Worm (Caenorhabditis elegans) whole organism, young adult: ENCODE results near the gene nfya-1.

ENCODE experiments used
- B0019.2 ChIP-seq: fragments of 200-800 bp; sonication (Bioruptor generic); conservative IDR thresholded peaks from 2 replicates; pipeline ENCODE4 v1.3.6; 2022; ENCODE audit warnings: missing genetic modification reagents, missing genetic modification characterization, missing compliant biosample characterization
- B0035.1 ChIP-seq: sonication (generic microtip); optimal IDR thresholded peaks from 2 replicates; lab custom pipeline; 2016; ENCODE audit warnings: missing genetic modification characterization, mild to moderate bottlenecking, missing compliant biosample characterization, missing genotype, missing genetic modification reagents
- B0336.3 ChIP-seq: fragments of 200-800 bp; sonication (Bioruptor generic); IDR thresholded peaks from 2 replicates; pipeline ENCODE4 v1.3.6; 2022; ENCODE audit warnings: missing genetic modification characterization, missing compliant biosample characterization
- C06A6.2 ChIP-seq: fragments of 200-800 bp; sonication (Bioruptor generic); conservative IDR thresholded peaks from 2 replicates; pipeline ENCODE4 v1.3.6; 2022; ENCODE audit warnings: missing genetic modification characterization, missing compliant biosample characterization
- F10E7.11 ChIP-seq: sonication (generic microtip); optimal IDR thresholded peaks from 2 replicates; lab custom pipeline; 2017; ENCODE audit warnings: mild to moderate bottlenecking, missing genetic modification characterization, moderate library complexity, missing compliant biosample characterization
- F23B12.7 ChIP-seq: sonication (generic microtip); optimal IDR thresholded peaks from 2 replicates; lab custom pipeline; 2017; ENCODE audit warnings: missing genetic modification characterization, mild to moderate bottlenecking, missing compliant biosample characterization, antibody characterized with exemption, moderate library complexity; ENCODE audit not compliant: insufficient read depth
- F33H1.4 ChIP-seq: fragments of 200-800 bp; sonication (Bioruptor generic); IDR thresholded peaks from 2 replicates; pipeline ENCODE4 v1.3.6; 2022; ENCODE audit warnings: missing genetic modification reagents, missing genetic modification characterization, missing compliant biosample characterization
- F39B2.1 ChIP-seq: fragments of 200-800 bp; sonication (Bioruptor generic); IDR thresholded peaks from 2 replicates; pipeline ENCODE4 v1.3.6; 2022; ENCODE audit warnings: missing genetic modification reagents, missing genetic modification characterization, missing compliant biosample characterization
- F55B11.4 ChIP-seq: sonication (generic microtip); optimal IDR thresholded peaks from 2 replicates; lab custom pipeline; 2016; ENCODE audit warnings: missing compliant biosample characterization, missing genetic modification characterization, borderline replicate concordance; ENCODE audit not compliant: insufficient read depth
- T07F8.4 ChIP-seq: sonication (generic microtip); optimal IDR thresholded peaks from 2 replicates; lab custom pipeline; 2016; ENCODE audit warnings: mild to moderate bottlenecking, missing genetic modification characterization, moderate library complexity, missing compliant biosample characterization
- T26A5.8 ChIP-seq: sonication (generic microtip); optimal IDR thresholded peaks from 2 replicates; lab custom pipeline; 2016; ENCODE audit warnings: missing genetic modification characterization, missing compliant biosample characterization
- akir-1 ChIP-seq: fragments of 200-800 bp; sonication (Bioruptor generic); optimal IDR thresholded peaks from 2 replicates; lab custom pipeline; 2018; ENCODE audit warnings: mild to moderate bottlenecking, missing genetic modification characterization, moderate library complexity, missing compliant biosample characterization
- ama-1 ChIP-seq, 3 experiments: fragments of 150-350 bp in 1 of 3; sonication (generic microtip) in 2 of 3; optimal IDR thresholded peaks; 2 replicates each; lab custom pipeline; 2014 to 2018; ENCODE audit warnings: missing biosample characterization in 2 of 3, missing genetic modification characterization in 2 of 3, missing genetic modification reagents in 2 of 3
- atf-7 ChIP-seq: sonication (generic microtip); optimal IDR thresholded peaks from 2 replicates; lab custom pipeline; 2017; ENCODE audit warnings: mild to moderate bottlenecking, missing genetic modification characterization, missing compliant biosample characterization
- athp-1 ChIP-seq: sonication (generic microtip); optimal IDR thresholded peaks from 2 replicates; lab custom pipeline; 2017; ENCODE audit warnings: mild to moderate bottlenecking, missing genetic modification characterization, missing compliant biosample characterization
- attf-6 ChIP-seq: fragments of 200-800 bp; sonication (Bioruptor generic); IDR thresholded peaks from 2 replicates; pipeline ENCODE4 v1.3.6; 2022; ENCODE audit warnings: missing genetic modification reagents, missing genetic modification characterization, missing compliant biosample characterization
- bed-2 ChIP-seq: fragments of 200-800 bp; sonication (Bioruptor generic); IDR thresholded peaks from 2 replicates; pipeline ENCODE4 v1.3.6; 2022; ENCODE audit warnings: missing genetic modification reagents, missing genetic modification characterization, missing compliant biosample characterization
- ceh-100 ChIP-seq: fragments of 200-800 bp; sonication (Bioruptor generic); IDR thresholded peaks from 2 replicates; pipeline ENCODE4 v1.3.6; 2022; ENCODE audit warnings: missing genetic modification reagents, missing genetic modification characterization, missing compliant biosample characterization
- ceh-58 ChIP-seq: fragments of 200-800 bp; sonication (Bioruptor generic); IDR thresholded peaks from 2 replicates; pipeline ENCODE4 v1.3.6; 2022; ENCODE audit warnings: missing genetic modification characterization, missing compliant biosample characterization
- die-1 ChIP-seq: sonication (generic microtip); optimal IDR thresholded peaks from 2 replicates; lab custom pipeline; 2016; ENCODE audit warnings: missing genotype, mild to moderate bottlenecking, missing genetic modification characterization, missing compliant biosample characterization
- dpff-1 ChIP-seq: sonication (generic microtip); optimal IDR thresholded peaks from 2 replicates; lab custom pipeline; 2017; ENCODE audit warnings: mild to moderate bottlenecking, missing genetic modification characterization, missing compliant biosample characterization
- egl-18 ChIP-seq: fragments of 200-800 bp; sonication (Bioruptor generic); IDR thresholded peaks from 2 replicates; pipeline ENCODE4 v1.3.6; 2022; ENCODE audit warnings: missing genetic modification reagents, missing genetic modification characterization, missing compliant biosample characterization
- egl-44 ChIP-seq: fragments of 200-800 bp; sonication (Bioruptor generic); IDR thresholded peaks from 2 replicates; pipeline ENCODE4 v1.3.6; 2022; ENCODE audit warnings: missing genetic modification reagents, missing genetic modification characterization, missing compliant biosample characterization
- ekl-4 ChIP-seq: fragments of 200-800 bp; sonication (Bioruptor generic); IDR thresholded peaks from 2 replicates; pipeline ENCODE4 v1.3.6; 2022; ENCODE audit warnings: missing genetic modification reagents, missing genetic modification characterization, missing compliant biosample characterization
- ets-4 ChIP-seq: fragments of 200-800 bp; sonication (Bioruptor generic); optimal IDR thresholded peaks from 2 replicates; lab custom pipeline; 2018; ENCODE audit warnings: mild to moderate bottlenecking, missing genetic modification characterization, missing compliant biosample characterization
- him-1 ChIP-seq: sonication (generic microtip); optimal IDR thresholded peaks from 2 replicates; lab custom pipeline; 2016; ENCODE audit warnings: missing genotype, missing genetic modification reagents, missing genetic modification characterization, missing compliant biosample characterization
- lag-1 ChIP-seq: fragments of 200-800 bp; sonication (Bioruptor generic); IDR thresholded peaks from 2 replicates; pipeline ENCODE4 v1.3.6; 2022; ENCODE audit warnings: missing genetic modification reagents, missing genetic modification characterization, missing compliant biosample characterization
- let-526 ChIP-seq: fragments of 200-800 bp; sonication (Bioruptor generic); IDR thresholded peaks from 2 replicates; pipeline ENCODE4 v1.3.6; 2022; ENCODE audit warnings: missing genetic modification reagents, missing genetic modification characterization, missing compliant biosample characterization
- lin-54 ChIP-seq: fragments of 200-800 bp; sonication (Bioruptor generic); optimal IDR thresholded peaks from 2 replicates; lab custom pipeline; 2018; ENCODE audit warnings: mild to moderate bottlenecking, missing genetic modification characterization, missing compliant biosample characterization
- madf-6 ChIP-seq: fragments of 200-800 bp; sonication (Bioruptor generic); IDR thresholded peaks from 2 replicates; pipeline ENCODE4 v1.3.6; 2022; ENCODE audit warnings: missing genetic modification reagents, missing genetic modification characterization, missing compliant biosample characterization
- madf-8 ChIP-seq: fragments of 200-800 bp; sonication (Bioruptor generic); conservative IDR thresholded peaks from 2 replicates; pipeline ENCODE4 v1.3.6; 2022; ENCODE audit warnings: missing genetic modification reagents, missing genetic modification characterization, missing compliant biosample characterization
- mcd-1 ChIP-seq: fragments of 200-800 bp; sonication (Bioruptor generic); IDR thresholded peaks from 2 replicates; pipeline ENCODE4 v1.3.6; 2022; ENCODE audit warnings: missing genetic modification reagents, missing genetic modification characterization, missing compliant biosample characterization
- mel-28 ChIP-seq: sonication (generic microtip); optimal IDR thresholded peaks from 2 replicates; lab custom pipeline; 2016; ENCODE audit warnings: borderline replicate concordance, mild to moderate bottlenecking, missing genetic modification characterization, missing compliant biosample characterization
- nfya-1 ChIP-seq: sonication (generic microtip); optimal IDR thresholded peaks from 2 replicates; lab custom pipeline; 2017; ENCODE audit warnings: antibody characterized with exemption, missing compliant biosample characterization, missing genetic modification characterization, borderline replicate concordance; ENCODE audit not compliant: insufficient read depth
- nhr-90 ChIP-seq: sonication (generic microtip); optimal IDR thresholded peaks from 2 replicates; lab custom pipeline; 2016; ENCODE audit warnings: missing genotype, mild to moderate bottlenecking, missing genetic modification characterization, missing compliant biosample characterization
- pha-4 ChIP-seq: fragments of 150-350 bp; sonication (generic microtip); optimal IDR thresholded peaks from 2 replicates; lab custom pipeline; 2014; ENCODE audit warnings: missing biosample characterization, missing genetic modification reagents, missing genetic modification characterization
- rec-8 ChIP-seq, 2 experiments: sonication (generic microtip); optimal IDR thresholded peaks; 2 replicates each; lab custom pipeline; 2016; ENCODE audit warnings: mild to moderate bottlenecking in 2 of 2, missing genetic modification characterization in 2 of 2, missing genetic modification reagents in 2 of 2, missing genotype in 2 of 2, missing biosample characterization in 1 of 2, missing compliant biosample characterization in 1 of 2, moderate library complexity in 1 of 2
- repo-1 ChIP-seq: sonication (generic microtip); optimal IDR thresholded peaks from 2 replicates; lab custom pipeline; 2017; ENCODE audit warnings: mild to moderate bottlenecking, missing genetic modification characterization, missing compliant biosample characterization
- snpc-1.1 ChIP-seq: sonication (generic microtip); optimal IDR thresholded peaks from 2 replicates; lab custom pipeline; 2017; ENCODE audit warnings: missing genetic modification characterization, mild to moderate bottlenecking, missing compliant biosample characterization, antibody characterized with exemption, moderate library complexity, missing genotype, missing genetic modification reagents; ENCODE audit not compliant: insufficient read depth
- somi-1 ChIP-seq: fragments of 200-800 bp; sonication (Bioruptor generic); optimal IDR thresholded peaks from 2 replicates; lab custom pipeline; 2018; ENCODE audit warnings: mild to moderate bottlenecking, missing genetic modification characterization, missing compliant biosample characterization
- tbx-9 ChIP-seq: sonication (generic microtip); optimal IDR thresholded peaks from 2 replicates; lab custom pipeline; 2016; ENCODE audit warnings: borderline replicate concordance, missing genetic modification characterization, inconsistent platforms, missing compliant biosample characterization
- unc-130 ChIP-seq: sonication (generic microtip); optimal IDR thresholded peaks from 2 replicates; lab custom pipeline; 2016; ENCODE audit warnings: missing genetic modification reagents, missing genetic modification characterization, missing compliant biosample characterization
- xnd-1 ChIP-seq: sonication (generic microtip); optimal IDR thresholded peaks from 2 replicates; lab custom pipeline; 2016; ENCODE audit warnings: missing genotype, missing genetic modification reagents, missing genetic modification characterization, missing compliant biosample characterization
- zfh-2 ChIP-seq: fragments of 200-800 bp; sonication (Bioruptor generic); conservative IDR thresholded peaks from 2 replicates; pipeline ENCODE4 v1.3.6; 2022; ENCODE audit warnings: missing genetic modification reagents, missing genetic modification characterization, missing compliant biosample characterization
- ztf-22 ChIP-seq: fragments of 200-800 bp; sonication (Bioruptor generic); optimal IDR thresholded peaks from 2 replicates; lab custom pipeline; 2018; ENCODE audit warnings: mild to moderate bottlenecking, missing genetic modification characterization, moderate library complexity, missing compliant biosample characterization
- ztf-26 ChIP-seq: sonication (generic microtip); optimal IDR thresholded peaks from 2 replicates; lab custom pipeline; 2017; ENCODE audit warnings: missing genetic modification characterization, missing compliant biosample characterization
- ztf-3 ChIP-seq: fragments of 200-800 bp; sonication (Bioruptor generic); optimal IDR thresholded peaks from 2 replicates; lab custom pipeline; 2018; ENCODE audit warnings: mild to moderate bottlenecking, missing genetic modification characterization, missing compliant biosample characterization

nfya-1 gene

ce11 chrX:11937343-11937935 lies 9.2 kb downstream of the nfya-1 start (continued):
- TF ChIP-seq B0035.1 (tag; lab: Kevin White, UChicago) = peak; percentile 94
- peak; percentile 80 for TF ChIP-seq T07F8.4 (tag; lab: Kevin White, UChicago)
- peak; percentile 92 for TF ChIP-seq lin-54
- TF ChIP-seq ama-1 (optimal IDR thresholded peaks at IDR 0.05; lab: Kevin White, UChicago) = no peak
- TF ChIP-seq ama-1 (GFP tag; optimal IDR thresholded peaks at IDR 0.05; lab: Kevin White, UChicago) = peak; percentile 66 to 90
- no peak for TF ChIP-seq him-1 (tag; lab: Kevin White, UChicago)
- TF ChIP-seq dpff-1 (tag; lab: Kevin White, UChicago) = peak; percentile 29
- TF ChIP-seq F39B2.1 = no peak
- TF ChIP-seq bed-2 (GFP tag; lab: Robert Waterston, UW) = no peak
- peak; percentile 91 for TF ChIP-seq ekl-4 (GFP tag; lab: Robert Waterston, UW)
- peak; percentile 78; the same call in 1 of the 2 replicates for TF ChIP-seq let-526
- TF ChIP-seq F55B11.4 (tag; lab: Kevin White, UChicago) = no peak
- peak; percentile 45 for TF ChIP-seq die-1 (tag; lab: Kevin White, UChicago)
- peak; percentile 85 for TF ChIP-seq akir-1 (GFP tag; lab: Kevin White, UChicago)
- no peak for TF ChIP-seq madf-8 (GFP tag; lab: Robert Waterston, UW)
- TF ChIP-seq xnd-1 = no peak
- TF ChIP-seq egl-44 (GFP tag; lab: Robert Waterston, UW) = peak; percentile 89
- TF ChIP-seq repo-1 (tag; lab: Kevin White, UChicago) = peak; percentile 98
- no peak for TF ChIP-seq snpc-1.1 (tag; lab: Kevin White, UChicago)
- TF ChIP-seq F23B12.7 = peak; percentile 90
- peak; percentile 96 for TF ChIP-seq pha-4 (tag; lab: Kevin White, UChicago)
- peak; percentile 87 for TF ChIP-seq mcd-1 (GFP tag; lab: Robert Waterston, UW)
- TF ChIP-seq F33H1.4 (GFP tag; lab: Robert Waterston, UW) = no peak; the same call in none of the 2 replicates
- TF ChIP-seq B0336.3 (GFP tag; lab: Robert Waterston, UW) = peak; percentile 99
- peak; percentile 98 for TF ChIP-seq somi-1 (GFP tag; lab: Kevin White, UChicago)
- TF ChIP-seq tbx-9 (tag; lab: Kevin White, UChicago) = no peak
- TF ChIP-seq ztf-22 (GFP tag; lab: Kevin White, UChicago) = peak; percentile 78
- TF ChIP-seq T26A5.8 (tag; lab: Kevin White, UChicago) = no peak
- no peak for TF ChIP-seq zfh-2 (GFP tag; lab: Robert Waterston, UW)
- TF ChIP-seq nhr-90 = peak; percentile 81
- peak; percentile 93 for TF ChIP-seq ets-4 (GFP tag; lab: Kevin White, UChicago)
- peak; percentile 22 for TF ChIP-seq unc-130 (GFP tag; lab: Kevin White, UChicago)
- TF ChIP-seq ceh-58 (GFP tag; lab: Robert Waterston, UW) = no peak
- TF ChIP-seq atf-7 (tag; lab: Kevin White, UChicago) = peak; percentile 98
- TF ChIP-seq ceh-100 (GFP tag; lab: Robert Waterston, UW) = peak; percentile 70; the same call in 1 of the 2 replicates
- TF ChIP-seq mel-28 (tag; lab: Kevin White, UChicago) = peak; percentile 81
- TF ChIP-seq egl-18 = peak; percentile 95
- no peak for TF ChIP-seq nfya-1
- peak; percentile 6 to 26 for TF ChIP-seq rec-8 (tag; optimal IDR thresholded peaks at IDR 0.05; lab: Kevin White, UChicago)
- TF ChIP-seq F10E7.11 (tag; lab: Kevin White, UChicago) = peak; percentile 84
- TF ChIP-seq ztf-3 (GFP tag; lab: Kevin White, UChicago) = peak; percentile 88
- TF ChIP-seq ztf-26 (tag; lab: Kevin White, UChicago) = peak; percentile 99
- TF ChIP-seq madf-6 (GFP tag; lab: Robert Waterston, UW) = no peak
- TF ChIP-seq athp-1 (tag; lab: Kevin White, UChicago) = peak; percentile 64
- TF ChIP-seq B0019.2 = no peak
- peak; percentile 95 for TF ChIP-seq lag-1 (GFP tag; lab: Robert Waterston, UW)
- TF ChIP-seq attf-6 (GFP tag; lab: Robert Waterston, UW) = no peak
- TF ChIP-seq C06A6.2 (GFP tag; lab: Robert Waterston, UW) = peak; percentile 92
